Worm (Caenorhabditis elegans) whole organism, late embryonic: ENCODE measurements around the gene ZK1127.5.

Experiments used
- C38D4.7 ChIP-seq: fragments of 200-800 bp; sonication (Bioruptor generic); optimal IDR thresholded peaks from 2 replicates; lab custom pipeline; 2018; ENCODE audit warnings: mild to moderate bottlenecking, missing genetic modification characterization, moderate library complexity, missing compliant biosample characterization
- F13H6.1 ChIP-seq: sonication (generic microtip); optimal IDR thresholded peaks from 2 replicates; lab custom pipeline; 2016; ENCODE audit warnings: missing genetic modification characterization, missing compliant biosample characterization
- K02D7.2 ChIP-seq: sonication (generic microtip); optimal IDR thresholded peaks from 2 replicates; lab custom pipeline; 2017; ENCODE audit warnings: mild to moderate bottlenecking, missing genetic modification characterization, missing compliant biosample characterization
- K09A11.1 ChIP-seq: sonication (generic microtip); optimal IDR thresholded peaks from 2 replicates; lab custom pipeline; 2017; ENCODE audit warnings: antibody characterized with exemption, mild to moderate bottlenecking, missing genetic modification characterization, missing compliant biosample characterization; ENCODE audit not compliant: insufficient read depth
- T23F11.4 ChIP-seq: fragments of 200-800 bp; sonication (Bioruptor generic); optimal IDR thresholded peaks from 2 replicates; lab custom pipeline; 2018; ENCODE audit warnings: mild to moderate bottlenecking, missing genetic modification characterization, missing compliant biosample characterization
- Y22D7AL.16 ChIP-seq: sonication (generic microtip); optimal IDR thresholded peaks from 2 replicates; lab custom pipeline; 2016; ENCODE audit warnings: missing genetic modification characterization, missing compliant biosample characterization
- ceh-19 ChIP-seq: fragments of 200-800 bp; sonication (Bioruptor generic); optimal IDR thresholded peaks from 2 replicates; lab custom pipeline; 2018; ENCODE audit warnings: mild to moderate bottlenecking, missing genetic modification characterization, missing compliant biosample characterization
- ceh-2 ChIP-seq: sonication (generic microtip); optimal IDR thresholded peaks from 2 replicates; lab custom pipeline; 2016; ENCODE audit warnings: missing genotype, missing genetic modification characterization, missing compliant biosample characterization
- ceh-22 ChIP-seq: sonication (generic microtip); optimal IDR thresholded peaks from 2 replicates; lab custom pipeline; 2017; ENCODE audit warnings: missing biosample characterization, missing genetic modification characterization
- ceh-24 ChIP-seq: sonication (generic microtip); optimal IDR thresholded peaks from 2 replicates; lab custom pipeline; 2016; ENCODE audit warnings: mild to moderate bottlenecking, missing genetic modification characterization, missing compliant biosample characterization
- ceh-30 ChIP-seq: fragments of 150-350 bp; optimal IDR thresholded peaks from 2 replicates; lab custom pipeline; 2014; ENCODE audit warnings: missing biosample characterization, missing genetic modification characterization
- ceh-31 ChIP-seq: sonication (generic microtip); optimal IDR thresholded peaks from 2 replicates; lab custom pipeline; 2016; ENCODE audit warnings: missing genetic modification characterization, missing compliant biosample characterization
- ceh-45 ChIP-seq: fragments of 200-800 bp; sonication (Bioruptor generic); IDR thresholded peaks from 2 replicates; pipeline ENCODE4 v1.3.6; 2022; ENCODE audit warnings: missing genetic modification reagents, missing genetic modification characterization, missing compliant biosample characterization
- ceh-48 ChIP-seq: sonication (generic microtip); optimal IDR thresholded peaks from 2 replicates; lab custom pipeline; 2016; ENCODE audit warnings: missing genetic modification characterization, inconsistent platforms, missing compliant biosample characterization
- ceh-6 ChIP-seq: fragments of 200-800 bp; sonication (Bioruptor generic); optimal IDR thresholded peaks from 2 replicates; lab custom pipeline; 2018; ENCODE audit warnings: mild to moderate bottlenecking, missing genetic modification characterization, missing compliant biosample characterization
- che-1 ChIP-seq: sonication (generic microtip); optimal IDR thresholded peaks from 2 replicates; lab custom pipeline; 2016; ENCODE audit warnings: mild to moderate bottlenecking, missing genetic modification characterization, missing compliant biosample characterization
- dmd-4 ChIP-seq: sonication (generic microtip); optimal IDR thresholded peaks from 2 replicates; lab custom pipeline; 2016; ENCODE audit warnings: borderline replicate concordance, missing genetic modification characterization, missing compliant biosample characterization
- elt-2 ChIP-seq: sonication (generic microtip); optimal IDR thresholded peaks from 2 replicates; lab custom pipeline; 2016; ENCODE audit warnings: missing genetic modification reagents, missing genetic modification characterization, missing compliant biosample characterization
- ets-4 ChIP-seq: sonication (generic microtip); optimal IDR thresholded peaks from 2 replicates; lab custom pipeline; 2016; ENCODE audit warnings: missing genetic modification characterization, missing compliant biosample characterization
- eyg-1 ChIP-seq: sonication (generic microtip); optimal IDR thresholded peaks from 2 replicates; lab custom pipeline; 2016; ENCODE audit warnings: missing genotype, missing genetic modification characterization, missing compliant biosample characterization
- fax-1 ChIP-seq: sonication (generic microtip); optimal IDR thresholded peaks from 2 replicates; lab custom pipeline; 2016; ENCODE audit warnings: missing genotype, missing genetic modification characterization, missing compliant biosample characterization
- gmeb-2 ChIP-seq: sonication (generic microtip); optimal IDR thresholded peaks from 2 replicates; lab custom pipeline; 2016; ENCODE audit warnings: missing genetic modification characterization, inconsistent platforms, missing compliant biosample characterization
- hlh-13 ChIP-seq: fragments of 200-800 bp; sonication (Bioruptor generic); optimal IDR thresholded peaks from 2 replicates; lab custom pipeline; 2018; ENCODE audit warnings: mild to moderate bottlenecking, missing genetic modification characterization, missing compliant biosample characterization
- hlh-15 ChIP-seq: sonication (generic microtip); optimal IDR thresholded peaks from 2 replicates; lab custom pipeline; 2016; ENCODE audit warnings: missing genetic modification characterization, missing compliant biosample characterization
- hlh-6 ChIP-seq: sonication (generic microtip); optimal IDR thresholded peaks from 2 replicates; lab custom pipeline; 2016; ENCODE audit warnings: missing genotype, missing genetic modification characterization, missing compliant biosample characterization
- hlh-8 ChIP-seq: sonication (generic microtip); optimal IDR thresholded peaks from 2 replicates; lab custom pipeline; 2016; ENCODE audit warnings: missing genotype, missing genetic modification characterization, missing compliant biosample characterization
- lin-11 ChIP-seq: fragments of 200-800 bp; sonication (Bioruptor generic); optimal IDR thresholded peaks from 2 replicates; lab custom pipeline; 2018; ENCODE audit warnings: mild to moderate bottlenecking, missing genetic modification characterization, missing compliant biosample characterization
- mec-3 ChIP-seq: sonication (generic microtip); optimal IDR thresholded peaks from 2 replicates; lab custom pipeline; 2016; ENCODE audit warnings: borderline replicate concordance, missing genetic modification characterization, missing compliant biosample characterization
- nfya-1 ChIP-seq: sonication (generic microtip); optimal IDR thresholded peaks from 2 replicates; lab custom pipeline; 2017; ENCODE audit warnings: missing genetic modification characterization, mild to moderate bottlenecking, missing compliant biosample characterization, antibody characterized with exemption, moderate library complexity
- nhr-232 ChIP-seq: sonication (generic microtip); optimal IDR thresholded peaks from 2 replicates; lab custom pipeline; 2016; ENCODE audit warnings: missing genetic modification characterization, missing compliant biosample characterization
- odd-2 ChIP-seq: sonication (generic microtip); optimal IDR thresholded peaks from 2 replicates; lab custom pipeline; 2017; ENCODE audit warnings: antibody characterized with exemption, mild to moderate bottlenecking, missing genetic modification characterization, missing compliant biosample characterization
- pag-3 ChIP-seq: sonication (generic microtip); optimal IDR thresholded peaks from 2 replicates; lab custom pipeline; 2016; ENCODE audit warnings: missing compliant biosample characterization, missing genetic modification characterization, borderline replicate concordance
- pat-9 ChIP-seq: fragments of 200-800 bp; sonication (Bioruptor generic); optimal IDR thresholded peaks from 2 replicates; lab custom pipeline; 2018; ENCODE audit warnings: mild to moderate bottlenecking, missing genetic modification characterization, moderate library complexity, missing compliant biosample characterization
- pax-1 ChIP-seq: fragments of 150-350 bp; optimal IDR thresholded peaks from 2 replicates; lab custom pipeline; 2014; ENCODE audit warnings: missing biosample characterization, missing genetic modification characterization
- pha-2 ChIP-seq: sonication (generic microtip); optimal IDR thresholded peaks from 2 replicates; lab custom pipeline; 2017; ENCODE audit warnings: mild to moderate bottlenecking, missing genetic modification characterization, missing compliant biosample characterization
- pha-4 ChIP-seq: fragments of 150-350 bp; optimal IDR thresholded peaks from 2 replicates; lab custom pipeline; 2018; ENCODE audit warnings: missing biosample characterization, missing genetic modification reagents, missing genetic modification characterization
- pros-1 ChIP-seq: fragments of 150-350 bp; optimal IDR thresholded peaks from 2 replicates; lab custom pipeline; 2014; ENCODE audit warnings: missing biosample characterization, missing genetic modification reagents, missing genetic modification characterization
- rnt-1 ChIP-seq: sonication (generic microtip); optimal IDR thresholded peaks from 2 replicates; lab custom pipeline; 2016; ENCODE audit warnings: missing genetic modification characterization, missing compliant biosample characterization
- sox-2 ChIP-seq: fragments of 200-800 bp; sonication (Bioruptor generic); IDR thresholded peaks from 2 replicates; pipeline ENCODE4 v1.3.6; 2022; ENCODE audit warnings: missing genetic modification reagents, missing genetic modification characterization, missing compliant biosample characterization
- sox-4 ChIP-seq: sonication (generic microtip); optimal IDR thresholded peaks from 2 replicates; lab custom pipeline; 2017; ENCODE audit warnings: mild to moderate bottlenecking, missing genetic modification characterization, inconsistent platforms, missing compliant biosample characterization
- tbx-2 ChIP-seq: sonication (generic microtip); optimal IDR thresholded peaks from 2 replicates; lab custom pipeline; 2016; ENCODE audit warnings: missing genetic modification characterization, missing compliant biosample characterization
- unc-3 ChIP-seq, 2 experiments: fragments of 200-800 bp in 1 of 2; sonication (Bioruptor generic) in 1 of 2; sonication (generic microtip) in 1 of 2; conservative IDR thresholded peaks in 1 of 2; optimal IDR thresholded peaks in 1 of 2; 2 replicates each; pipeline versions ENCODE4 v1.3.6 to Lab custom; 2016 to 2022; ENCODE audit warnings: missing compliant biosample characterization in 2 of 2, missing genetic modification characterization in 2 of 2, missing genetic modification reagents in 1 of 2
- unc-42 ChIP-seq: sonication (generic microtip); optimal IDR thresholded peaks from 2 replicates; lab custom pipeline; 2016; ENCODE audit warnings: missing genotype, missing genetic modification characterization, missing compliant biosample characterization
- zip-5 ChIP-seq: sonication (generic microtip); optimal IDR thresholded peaks from 2 replicates; lab custom pipeline; 2016; ENCODE audit warnings: missing genetic modification characterization, missing compliant biosample characterization
- ztf-16 ChIP-seq: sonication (generic microtip); optimal IDR thresholded peaks from 2 replicates; lab custom pipeline; 2017; ENCODE audit warnings: missing genetic modification characterization, missing compliant biosample characterization

The ZK1127.5 gene

ce11 chrII:7070434-7070833 is 20.0 kb downstream of the ZK1127.5 start:
- no peak for TF ChIP-seq eyg-1 (tag; lab: Kevin White, UChicago)
- TF ChIP-seq ceh-24 = no peak
- no peak for TF ChIP-seq C38D4.7 (GFP tag; lab: Kevin White, UChicago)
- no peak for TF ChIP-seq K09A11.1 (tag; lab: Kevin White, UChicago)
- TF ChIP-seq hlh-13 = no peak
- TF ChIP-seq elt-2 (tag; lab: Kevin White, UChicago) = no peak
- no peak for TF ChIP-seq ceh-22
- no peak for TF ChIP-seq pros-1
- TF ChIP-seq unc-3 (GFP tag; conservative IDR thresholded peaks at IDR 0.05; lab: Robert Waterston, UW) = no peak
- TF ChIP-seq unc-3 (tag; optimal IDR thresholded peaks at IDR 0.05; lab: Kevin White, UChicago) = no peak
- TF ChIP-seq fax-1 = no peak
- TF ChIP-seq ceh-6 (GFP tag; lab: Kevin White, UChicago) = no peak
- TF ChIP-seq F13H6.1 (tag; lab: Kevin White, UChicago) = no peak
- no peak for TF ChIP-seq ceh-45 (GFP tag; lab: Robert Waterston, UW)
- no peak for TF ChIP-seq pha-4 (tag; lab: Kevin White, UChicago)
- no peak for TF ChIP-seq dmd-4 (tag; lab: Kevin White, UChicago)
- TF ChIP-seq pat-9 (tag; lab: Kevin White, UChicago) = no peak
- TF ChIP-seq rnt-1 (tag; lab: Kevin White, UChicago) = no peak
- TF ChIP-seq, all 69 proteins: peak for 0

ce11 chrII:7072315-7072589 is 21.8 kb downstream of the ZK1127.5 start, which contains the start of gene kars-1:
Gene kars-1, minus strand, starts transcription at chrII:7072415.
- TF ChIP-seq pat-9 (tag; lab: Kevin White, UChicago) (no peak), F13H6.1 (tag; lab: Kevin White, UChicago) (no peak), hlh-8 (tag; lab: Kevin White, UChicago) (no peak), tbx-2 (no peak), mec-3 (tag; lab: Kevin White, UChicago) (no peak), ztf-16 (tag; lab: Kevin White, UChicago) (no peak), ceh-22 (no peak)

ce11 chrII:7072590-7073536 is 22.4 kb downstream of the ZK1127.5 start:
- TF ChIP-seq ceh-24 (no peak), ceh-30 (tag; lab: Kevin White, UChicago) (no peak), tbx-2 (peak; percentile 76), unc-3 (GFP tag; conservative IDR thresholded peaks at IDR 0.05; lab: Robert Waterston, UW) (no peak), unc-3 (tag; optimal IDR thresholded peaks at IDR 0.05; lab: Kevin White, UChicago) (no peak), pax-1 (tag; lab: Kevin White, UChicago) (no peak), Y22D7AL.16 (tag; lab: Kevin White, UChicago) (no peak), ceh-2 (tag; lab: Kevin White, UChicago) (peak; percentile 84), sox-4 (tag; lab: Kevin White, UChicago) (no peak), hlh-6 (no peak), dmd-4 (tag; lab: Kevin White, UChicago) (no peak), ets-4 (tag; lab: Kevin White, UChicago) (peak; percentile 84), pha-2 (tag; lab: Kevin White, UChicago) (no peak), pha-4 (tag; lab: Kevin White, UChicago) (no peak), hlh-13 (no peak), K02D7.2 (tag; lab: Kevin White, UChicago) (no peak), ceh-48 (tag; lab: Kevin White, UChicago) (no peak), nfya-1 (tag; lab: Kevin White, UChicago) (peak; percentile 39), odd-2 (no peak), sox-2 (no peak), ceh-31 (tag; lab: Kevin White, UChicago) (peak; percentile 97), ceh-19 (no peak), rnt-1 (tag; lab: Kevin White, UChicago) (peak; percentile 82), lin-11 (tag; lab: Kevin White, UChicago) (no peak), unc-42 (tag; lab: Kevin White, UChicago) (peak; percentile 93), hlh-8 (tag; lab: Kevin White, UChicago) (peak; percentile 59), che-1 (tag; lab: Kevin White, UChicago) (no peak), nhr-232 (tag; lab: Kevin White, UChicago) (no peak), pag-3 (tag; lab: Kevin White, UChicago) (no peak), hlh-15 (tag; lab: Kevin White, UChicago) (peak; percentile 17), gmeb-2 (tag; lab: Kevin White, UChicago) (no peak), T23F11.4 (GFP tag; lab: Kevin White, UChicago) (no peak), zip-5 (peak; percentile 89)
